Worm (Caenorhabditis elegans) whole organism, mixed stage, embryonic: Measurements from ENCODE around the gene rap-3.
A peak's percentile ranks its signal among the peaks of the same experiment; 100 is the strongest.
"Not testable (repeated sequence)": the region's sequence is repeated elsewhere in the genome, so short reads cannot be mapped to it uniquely, and the experiment has no call there.

Experiments used
- M03D4.4 ChIP-seq: sonication (generic microtip); optimal IDR thresholded peaks from 2 replicates; lab custom pipeline; 2017; ENCODE audit warnings: mild to moderate bottlenecking, missing genetic modification characterization, missing compliant biosample characterization
- bed-3 ChIP-seq: fragments of 200-800 bp; sonication (Bioruptor generic); optimal IDR thresholded peaks from 3 replicates; lab custom pipeline; 2018; ENCODE audit warnings: mild to moderate bottlenecking, missing genetic modification characterization, moderate library complexity, missing compliant biosample characterization
- blmp-1 ChIP-seq: fragments of 150-350 bp; optimal IDR thresholded peaks from 2 replicates; lab custom pipeline; 2014; ENCODE audit warnings: missing biosample characterization, missing genetic modification characterization
- ceh-43 ChIP-seq: fragments of 200-800 bp; sonication (Bioruptor generic); optimal IDR thresholded peaks from 2 replicates; lab custom pipeline; 2018; ENCODE audit warnings: mild to moderate bottlenecking, missing genetic modification characterization, moderate library complexity, missing compliant biosample characterization
- ceh-83 ChIP-seq: fragments of 200-800 bp; sonication (Bioruptor generic); optimal IDR thresholded peaks from 2 replicates; lab custom pipeline; 2018; ENCODE audit warnings: mild to moderate bottlenecking, missing genetic modification characterization, missing compliant biosample characterization
- ces-1 ChIP-seq: fragments of 150-350 bp; optimal IDR thresholded peaks from 2 replicates; lab custom pipeline; 2014; ENCODE audit warnings: missing biosample characterization, missing genetic modification reagents, missing genetic modification characterization
- cnd-1 ChIP-seq: fragments of 200-800 bp; sonication (Bioruptor generic); optimal IDR thresholded peaks from 2 replicates; lab custom pipeline; 2018; ENCODE audit warnings: mild to moderate bottlenecking, missing genetic modification characterization, missing compliant biosample characterization
- drap-1 ChIP-seq: fragments of 200-800 bp; sonication (Bioruptor generic); optimal IDR thresholded peaks from 3 replicates; lab custom pipeline; 2018; ENCODE audit warnings: mild to moderate bottlenecking, missing genetic modification characterization, missing compliant biosample characterization
- elt-1 ChIP-seq: sonication (generic microtip); optimal IDR thresholded peaks from 2 replicates; lab custom pipeline; 2017; ENCODE audit warnings: missing genetic modification characterization, mild to moderate bottlenecking, missing compliant biosample characterization, antibody characterized with exemption, moderate library complexity, borderline replicate concordance; ENCODE audit not compliant: insufficient read depth
- flh-1 ChIP-seq: fragments of 200-800 bp; sonication (Bioruptor generic); optimal IDR thresholded peaks from 2 replicates; lab custom pipeline; 2018; ENCODE audit warnings: mild to moderate bottlenecking, missing genetic modification characterization, moderate library complexity, missing compliant biosample characterization
- ham-2 ChIP-seq: fragments of 200-800 bp; sonication (Bioruptor generic); optimal IDR thresholded peaks from 2 replicates; lab custom pipeline; 2018; ENCODE audit warnings: mild to moderate bottlenecking, missing genetic modification characterization, missing compliant biosample characterization
- lin-13 ChIP-seq: fragments of 150-350 bp; optimal IDR thresholded peaks from 2 replicates; lab custom pipeline; 2014; ENCODE audit warnings: missing biosample characterization, missing genetic modification characterization
- lin-32 ChIP-seq: fragments of 200-800 bp; sonication (Bioruptor generic); optimal IDR thresholded peaks from 2 replicates; lab custom pipeline; 2018; ENCODE audit warnings: mild to moderate bottlenecking, missing genetic modification characterization, missing compliant biosample characterization
- mab-5 ChIP-seq: fragments of 150-350 bp; optimal IDR thresholded peaks from 2 replicates; lab custom pipeline; 2014; ENCODE audit warnings: missing biosample characterization, missing genetic modification characterization
- mep-1 ChIP-seq: fragments of 150-350 bp; optimal IDR thresholded peaks from 2 replicates; lab custom pipeline; 2017; ENCODE audit warnings: missing biosample characterization, missing genetic modification reagents, missing genetic modification characterization, inconsistent platforms
- mls-2 ChIP-seq: sonication (generic microtip); optimal IDR thresholded peaks from 2 replicates; lab custom pipeline; 2016; ENCODE audit warnings: mild to moderate bottlenecking, missing genetic modification characterization, moderate library complexity, missing compliant biosample characterization
- nhr-2 ChIP-seq: fragments of 150-350 bp; optimal IDR thresholded peaks from 2 replicates; lab custom pipeline; 2014; ENCODE audit warnings: missing biosample characterization, missing genetic modification characterization
- nhr-237 ChIP-seq: fragments of 150-350 bp; optimal IDR thresholded peaks from 2 replicates; lab custom pipeline; 2014; ENCODE audit warnings: missing biosample characterization, missing genetic modification characterization
- nhr-76 ChIP-seq: sonication (generic microtip); optimal IDR thresholded peaks from 2 replicates; lab custom pipeline; 2017; ENCODE audit warnings: missing biosample characterization, missing genetic modification characterization
- pha-4 ChIP-seq: fragments of 150-350 bp; optimal IDR thresholded peaks from 2 replicates; lab custom pipeline; 2018; ENCODE audit warnings: missing biosample characterization, missing genetic modification reagents, missing genetic modification characterization
- sem-2 ChIP-seq: fragments of 200-800 bp; sonication (Bioruptor generic); optimal IDR thresholded peaks from 2 replicates; lab custom pipeline; 2018; ENCODE audit warnings: mild to moderate bottlenecking, missing genetic modification characterization, missing compliant biosample characterization
- snpc-4 ChIP-seq: fragments of 150-350 bp; optimal IDR thresholded peaks from 2 replicates; lab custom pipeline; 2014; ENCODE audit warnings: missing biosample characterization, missing genetic modification characterization
- sptf-1 ChIP-seq: sonication (generic microtip); optimal IDR thresholded peaks from 2 replicates; lab custom pipeline; 2017; ENCODE audit warnings: mild to moderate bottlenecking, missing genetic modification characterization, moderate library complexity, missing compliant biosample characterization
- unc-120 ChIP-seq: sonication (generic microtip); optimal IDR thresholded peaks from 2 replicates; lab custom pipeline; 2017; ENCODE audit warnings: missing genetic modification characterization, missing compliant biosample characterization; ENCODE audit not compliant: poor library complexity, severe bottlenecking
- unc-39 ChIP-seq: fragments of 150-350 bp; optimal IDR thresholded peaks from 2 replicates; lab custom pipeline; 2014; ENCODE audit warnings: missing biosample characterization, missing genetic modification characterization
- unc-62 ChIP-seq: fragments of 150-350 bp; optimal IDR thresholded peaks from 2 replicates; lab custom pipeline; 2014; ENCODE audit warnings: missing biosample characterization, missing genetic modification reagents, missing genetic modification characterization
- zip-8 ChIP-seq: fragments of 150-350 bp; optimal IDR thresholded peaks from 2 replicates; lab custom pipeline; 2014; ENCODE audit warnings: missing biosample characterization, missing genetic modification characterization
- ztf-11 ChIP-seq: fragments of 150-350 bp; optimal IDR thresholded peaks from 2 replicates; lab custom pipeline; 2014; ENCODE audit warnings: missing biosample characterization, missing genetic modification characterization

The rap-3 gene

ce11 chrIV:11154425-11155114, 22.5 kb upstream of the rap-3 start, which contains the start of gene C08F8.3:
Gene C08F8.3, plus strand, starts transcription at chrIV:11155044.
- TF ChIP-seq ham-2 (GFP tag; lab: Kevin White, UChicago); mep-1 (tag; lab: Kevin White, UChicago); ceh-43 (GFP tag; lab: Kevin White, UChicago): not testable (repeated sequence)

DNA sequence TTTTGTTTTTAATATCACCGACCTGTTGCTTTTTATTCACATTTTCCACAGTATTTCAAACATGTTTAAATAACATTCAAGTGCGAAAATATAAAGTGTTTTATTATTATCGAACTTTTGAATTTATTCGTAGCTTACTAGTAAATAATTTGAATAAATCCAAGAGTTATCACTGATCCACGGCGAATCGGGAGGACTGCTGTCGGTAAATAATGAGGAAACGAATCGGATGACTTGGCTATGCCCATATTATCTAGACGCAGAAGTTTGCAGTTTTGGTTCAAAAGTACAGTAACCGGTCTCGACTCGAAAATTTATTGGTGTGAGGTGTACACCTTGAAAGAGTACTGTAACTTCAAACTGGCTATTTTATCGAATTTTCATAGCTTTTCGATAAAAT, 20.5 kb upstream of the rap-3 start:
- TF ChIP-seq lin-13 (tag; lab: Kevin White, UChicago) (no peak), ztf-11 (tag; lab: Kevin White, UChicago) (no peak), sptf-1 (tag; lab: Kevin White, UChicago) (no peak), unc-39 (no peak), nhr-2 (tag; lab: Kevin White, UChicago) (no peak), ces-1 (GFP tag; lab: Kevin White, UChicago) (no peak), mls-2 (tag; lab: Kevin White, UChicago) (no peak), nhr-237 (tag; lab: Kevin White, UChicago) (no peak), M03D4.4 (no peak), snpc-4 (tag; lab: Kevin White, UChicago) (no peak), unc-120 (tag; lab: Kevin White, UChicago) (no peak), ceh-83 (GFP tag; lab: Kevin White, UChicago) (no peak)
- TF ChIP-seq, all 35 proteins: peak for 0

ce11 chrIV:11159886-11160285, 17.2 kb upstream of the rap-3 start, which contains the start of gene mboa-4:
Gene mboa-4, minus strand, starts transcription at chrIV:11159986.
- TF ChIP-seq zip-8 (tag; lab: Kevin White, UChicago), result no peak
- TF ChIP-seq, all 35 proteins: peak for 0

- no peak for TF ChIP-seq cnd-1 (tag; lab: Kevin White, UChicago)
- TF ChIP-seq lin-32 (GFP tag; lab: Kevin White, UChicago), result no peak
- no peak for TF ChIP-seq mep-1 (tag; lab: Kevin White, UChicago)
- TF ChIP-seq snpc-4 (tag; lab: Kevin White, UChicago), result no peak
- TF ChIP-seq, all 35 proteins: peak for 0
These were observed 16.4 kb upstream of the rap-3 start, which contains the start of gene C08F8.15 for ce11 chrIV:11160707-11161106. Gene C08F8.15, minus strand, starts transcription at chrIV:11160807.

DNA sequence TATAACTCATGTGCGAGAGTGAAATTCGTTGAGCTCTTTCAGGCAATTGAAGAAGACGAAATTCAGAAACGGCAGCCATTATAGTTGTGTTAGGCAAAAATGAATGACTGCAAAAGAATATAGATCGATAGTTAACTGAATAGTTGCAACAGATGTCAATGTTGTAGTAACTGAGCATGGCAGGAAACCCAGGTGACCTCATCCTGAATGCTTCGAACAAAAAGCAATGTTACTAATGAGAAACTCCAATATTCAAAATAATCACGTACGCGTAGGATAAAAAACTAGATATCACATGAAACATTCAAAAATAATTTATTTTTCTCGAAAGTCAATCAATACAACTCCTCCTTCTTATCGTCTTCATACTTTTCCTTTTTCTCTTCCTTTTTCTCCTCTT, 14.6 kb upstream of the rap-3 start, which contains the start of gene fbxb-9:
Gene fbxb-9, minus strand, starts transcription at position 101 of the 400 bp plus-strand sequence.
- TF ChIP-seq ceh-83 (GFP tag; lab: Kevin White, UChicago) (no peak), unc-62 (GFP tag; lab: Kevin White, UChicago) (no peak), nhr-237 (tag; lab: Kevin White, UChicago) (no peak), flh-1 (no peak), bed-3 (GFP tag; lab: Kevin White, UChicago) (no peak), sem-2 (GFP tag; lab: Kevin White, UChicago) (no peak), ztf-11 (tag; lab: Kevin White, UChicago) (no peak), unc-39 (no peak), mls-2 (tag; lab: Kevin White, UChicago) (no peak), nhr-76 (tag; lab: Kevin White, UChicago) (no peak), pha-4 (no peak), cnd-1 (tag; lab: Kevin White, UChicago) (no peak), ceh-43 (GFP tag; lab: Kevin White, UChicago) (no peak), elt-1 (no peak), blmp-1 (tag; lab: Kevin White, UChicago) (no peak), M03D4.4 (no peak), mab-5 (tag; lab: Kevin White, UChicago) (no peak)

ce11 chrIV:11164831-11165230, 12.2 kb upstream of the rap-3 start, which contains the start of gene C08F8.6:
Gene C08F8.6, minus strand, starts transcription at chrIV:11164931.
- TF ChIP-seq drap-1 (GFP tag; lab: Kevin White, UChicago) (no peak), unc-62 (GFP tag; lab: Kevin White, UChicago) (no peak), nhr-2 (tag; lab: Kevin White, UChicago) (peak; percentile 34)
